Fruit fly (Drosophila melanogaster) whole organism, embryonic: ENCODE measurements around the gene Or65c.

ENCODE experiments used
- Atf3 ChIP-seq: fragments of 200-800 bp; sonication (Bioruptor generic); optimal IDR thresholded peaks from 3 replicates; lab custom pipeline; 2016; ENCODE audit warnings: missing biosample characterization, missing genetic modification characterization
- Atf6 ChIP-seq: fragments of 200-800 bp; sonication (Bioruptor generic); IDR thresholded peaks from 2 replicates; pipeline ENCODE4 v1.3.6; 2022; ENCODE audit warnings: missing biosample characterization, missing genetic modification characterization
- CG10147 ChIP-seq: fragments of 200-800 bp; sonication (Bioruptor generic); optimal IDR thresholded peaks from 2 replicates; lab custom pipeline; 2019; ENCODE audit warnings: missing biosample characterization, mild to moderate bottlenecking, missing genetic modification characterization, moderate library complexity
- CG15696 ChIP-seq: fragments of 200-800 bp; sonication (Bioruptor generic); optimal IDR thresholded peaks from 2 replicates; lab custom pipeline; 2019; ENCODE audit warnings: missing biosample characterization, mild to moderate bottlenecking, missing genetic modification characterization, moderate library complexity
- CG6689 ChIP-seq: fragments of 200-800 bp; sonication (Bioruptor generic); IDR thresholded peaks from 2 replicates; pipeline ENCODE4 v1.3.6; 2022; ENCODE audit warnings: missing biosample characterization, missing genetic modification characterization
- Dref ChIP-seq: fragments of 200-800 bp; sonication (Bioruptor generic); IDR thresholded peaks from 2 replicates; pipeline ENCODE4 v1.3.6; 2022; ENCODE audit warnings: missing biosample characterization, missing genetic modification characterization
- Lhr ChIP-seq: fragments of 200-800 bp; sonication (Bioruptor generic); optimal IDR thresholded peaks from 3 replicates; lab custom pipeline; 2017; ENCODE audit warnings: mild to moderate bottlenecking, missing biosample characterization, missing genetic modification reagents, missing genetic modification characterization
- Pdp1 ChIP-seq, 2 experiments: fragments of 200-800 bp; sonication (Bioruptor generic); optimal IDR thresholded peaks; 3 replicates each; lab custom pipeline; 2016; ENCODE audit warnings: missing biosample characterization in 2 of 2, missing genetic modification characterization in 2 of 2, mild to moderate bottlenecking in 1 of 2, moderate library complexity in 1 of 2
- da ChIP-seq: fragments of 200-800 bp; sonication (Bioruptor generic); optimal IDR thresholded peaks from 2 replicates; lab custom pipeline; 2016; ENCODE audit warnings: missing biosample characterization, missing genetic modification characterization

- no peak for TF ChIP-seq CG15696 (tag; lab: Kevin White, UChicago)
- no peak for TF ChIP-seq da
- TF ChIP-seq CG6689 (GFP tag; lab: Robert Waterston, UW): no peak
- TF ChIP-seq Dref (GFP tag; lab: Robert Waterston, UW): no peak
- no peak for TF ChIP-seq Atf3 (GFP tag; lab: Kevin White, UChicago)
- no peak for TF ChIP-seq Lhr (GFP tag; lab: Kevin White, UChicago)
- no peak for TF ChIP-seq CG10147 (GFP tag; lab: Kevin White, UChicago)
- TF ChIP-seq Pdp1 (GFP tag; optimal IDR thresholded peaks at IDR 0.05; lab: Kevin White, UChicago): no peak
- no peak for TF ChIP-seq Atf6
These were observed 18.8 kb upstream of the Or65c start for dm6 chr3L:6308596-6308995.
